Worm (Caenorhabditis elegans): ENCODE data around the gene F44G4.5.

The F44G4.5 gene

ce11 chrII:8990267-8990666 is 10.0 kb downstream of the F44G4.5 start (continued):
- TF ChIP-seq dpl-1 (GFP tag; optimal IDR thresholded peaks at IDR 0.05): no peak
- no peak for TF ChIP-seq unc-62 (GFP tag; optimal IDR thresholded peaks at IDR 0.05 in 1 of 2)
- TF ChIP-seq unc-62 (tag; optimal IDR thresholded peaks at IDR 0.05): no peak
- no peak for TF ChIP-seq daf-19 (GFP tag; conservative IDR thresholded peaks at IDR 0.05)
- peak; percentile 47 for TF ChIP-seq nhr-77 (tag; optimal IDR thresholded peaks at IDR 0.05)
- no peak for TF ChIP-seq tra-1 (GFP tag; IDR thresholded peaks at IDR 0.05)
- TF ChIP-seq dve-1 (tag; optimal IDR thresholded peaks at IDR 0.05; ENCODE audit: insufficient read depth): peak; percentile 68
- TF ChIP-seq vab-7 (GFP tag; IDR thresholded peaks at IDR 0.05): no peak
- no peak for TF ChIP-seq T20F7.1 (GFP tag; optimal IDR thresholded peaks at IDR 0.05)
- no peak for TF ChIP-seq ZK546.5 (tag; optimal IDR thresholded peaks at IDR 0.05)
- TF ChIP-seq snpc-1.2 (GFP tag; IDR thresholded peaks at IDR 0.05): no peak

DNA sequence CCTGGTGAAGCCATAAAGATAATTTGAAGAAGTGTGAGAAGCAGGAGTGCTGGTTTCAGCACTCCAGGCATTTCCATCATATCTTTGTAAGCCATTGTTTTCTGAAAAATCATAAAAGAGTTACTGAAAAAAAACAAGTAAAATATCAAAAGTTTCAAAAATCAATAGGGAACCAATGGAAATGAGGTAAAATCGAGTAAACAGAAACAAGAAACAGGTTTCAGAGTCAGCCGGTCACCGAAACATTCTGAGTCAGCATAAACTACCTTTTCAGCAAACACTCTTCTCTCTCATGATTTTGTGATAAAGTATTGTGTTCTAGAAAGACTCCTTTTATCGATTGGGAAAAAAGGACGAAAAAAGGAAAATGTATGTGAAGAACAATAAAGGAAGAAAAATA is 10.8 kb downstream of the F44G4.5 start, which contains the start of gene C18E9.9:
Gene C18E9.9, minus strand, starts transcription at position 101 of the 400 bp plus-strand sequence.
- TF ChIP-seq nhr-77 (tag; optimal IDR thresholded peaks at IDR 0.05) (peak; percentile 0), hlh-11 (tag; optimal IDR thresholded peaks at IDR 0.05) (peak; percentile 20), daf-19 (GFP tag; conservative IDR thresholded peaks at IDR 0.05) (no peak), dve-1 (tag; optimal IDR thresholded peaks at IDR 0.05; ENCODE audit: insufficient read depth) (peak; percentile 17), lim-7 (GFP tag; IDR thresholded peaks at IDR 0.05) (no peak), daf-16 (GFP tag; optimal IDR thresholded peaks at IDR 0.05) (no peak), daf-16 (tag; optimal IDR thresholded peaks at IDR 0.05) (peak; percentile 38), nhr-28 (tag; optimal IDR thresholded peaks at IDR 0.05) (peak; percentile 3)

ce11 chrII:8987962-8988361 is 12.3 kb downstream of the F44G4.5 start, which contains the start of gene C18E9.8:
Gene C18E9.8 (minus strand): TSS chrII:8988062.
- TF ChIP-seq aha-1 (tag): peak; percentile 79
- TF ChIP-seq gei-8 (GFP tag; optimal IDR thresholded peaks at IDR 0.05): no peak
- TF ChIP-seq Y75B8A.6 (GFP tag; IDR thresholded peaks at IDR 0.05): no peak
- no peak for TF ChIP-seq F49E8.2 (tag; optimal IDR thresholded peaks at IDR 0.05; ENCODE audit: borderline replicate concordance)
- no peak for TF ChIP-seq dmd-8 (GFP tag; IDR thresholded peaks at IDR 0.05)
- TF ChIP-seq F37D6.2 (tag; optimal IDR thresholded peaks at IDR 0.05): no peak
- TF ChIP-seq nhr-6 (tag; optimal IDR thresholded peaks at IDR 0.05): no peak
- peak; percentile 21 for TF ChIP-seq nhr-102 (tag; optimal IDR thresholded peaks at IDR 0.05)
- no peak for TF ChIP-seq lin-29 (GFP tag; IDR thresholded peaks at IDR 0.05)
- TF ChIP-seq Y5F2A.4 (GFP tag; optimal IDR thresholded peaks at IDR 0.05): no peak
- TF ChIP-seq nhr-42 (GFP tag; IDR thresholded peaks at IDR 0.05): no peak
- no peak for TF ChIP-seq lir-3 (tag; optimal IDR thresholded peaks at IDR 0.05)

DNA sequence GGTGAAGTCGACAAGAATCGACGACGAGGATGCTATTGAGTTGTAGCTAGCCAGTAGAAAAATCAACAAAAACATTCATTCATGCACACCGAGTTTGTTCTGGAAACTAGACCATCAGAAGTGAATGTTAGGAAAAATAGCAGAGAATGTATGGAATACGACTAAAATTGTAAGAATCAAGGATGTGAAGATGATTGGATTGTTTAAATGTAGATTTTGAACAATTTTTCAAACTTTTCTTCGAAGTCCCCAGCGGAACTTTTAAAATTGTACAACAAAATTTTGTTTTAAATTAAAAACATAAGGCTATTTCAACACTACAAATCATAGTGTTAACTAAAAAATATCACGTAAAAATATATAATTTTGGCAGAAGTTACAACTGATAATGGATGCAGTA is 17.5 kb downstream of the F44G4.5 start, which contains the start of gene C18E9.7:
Gene C18E9.7, minus strand, starts transcription at position 101 of the 400 bp plus-strand sequence.
- no peak for TF ChIP-seq T26A8.4 (GFP tag; IDR thresholded peaks at IDR 0.05)
- TF ChIP-seq daf-16 (GFP tag; optimal IDR thresholded peaks at IDR 0.05): no peak
- TF ChIP-seq daf-16 (tag; optimal IDR thresholded peaks at IDR 0.05): no peak
- no peak for TF ChIP-seq set-16 (GFP tag; IDR thresholded peaks at IDR 0.05)
- TF ChIP-seq daf-12 (tag; optimal IDR thresholded peaks at IDR 0.05): no peak
- no peak for TF ChIP-seq unc-62 (GFP tag; optimal IDR thresholded peaks at IDR 0.05 in 1 of 2)
- TF ChIP-seq unc-62 (tag; optimal IDR thresholded peaks at IDR 0.05): no peak
- no peak for TF ChIP-seq zag-1 (tag; optimal IDR thresholded peaks at IDR 0.05)
- no peak for TF ChIP-seq Y48G9A.11 (GFP tag; IDR thresholded peaks at IDR 0.05)
- no peak for TF ChIP-seq daf-19 (GFP tag; conservative IDR thresholded peaks at IDR 0.05)
- no peak for TF ChIP-seq unc-130 (GFP tag; optimal IDR thresholded peaks at IDR 0.05)
- no peak for TF ChIP-seq ztf-7 (tag; optimal IDR thresholded peaks at IDR 0.05)
- no peak for TF ChIP-seq duxl-1 (tag; optimal IDR thresholded peaks at IDR 0.05; ENCODE audit: poor library complexity)
- TF ChIP-seq zfp-2 (tag; optimal IDR thresholded peaks at IDR 0.05): no peak
- no peak for TF ChIP-seq lin-39 (tag; optimal IDR thresholded peaks at IDR 0.05)
- TF ChIP-seq mep-1 (tag; optimal IDR thresholded peaks at IDR 0.05): no peak
- no peak for TF ChIP-seq lir-3 (tag; optimal IDR thresholded peaks at IDR 0.05)

Data from whole organism, L4 larva.